Fruit fly (Drosophila melanogaster) S2 (cell line): ENCODE results near the gene CG4025.

Experiments
- CG8478 ChIP-seq: fragments of >200 bp; optimal IDR thresholded peaks from 2 replicates; lab custom pipeline; 2018
- CTCF ChIP-seq, 2 experiments: fragments of >200 bp; optimal IDR thresholded peaks; 2 replicates each; lab custom pipeline; 2018

DNA sequence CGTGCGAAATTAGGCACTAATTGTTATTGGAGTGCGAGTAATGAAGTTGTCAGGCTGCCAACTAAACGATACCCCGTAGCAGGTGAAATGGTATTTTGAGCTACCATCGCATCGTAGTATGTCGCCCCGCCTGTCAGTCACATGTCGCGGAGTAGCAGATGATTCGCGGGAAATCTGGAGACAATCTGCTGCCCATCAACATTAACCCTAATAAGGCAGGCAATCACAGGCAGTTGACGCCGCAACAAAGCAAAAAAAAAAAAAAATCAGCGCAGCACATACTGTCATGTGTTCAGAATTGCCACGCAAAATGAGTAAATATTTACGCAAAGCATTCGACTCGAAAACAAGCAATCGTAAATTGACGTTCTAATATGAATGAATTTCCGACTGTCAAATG, 27.1 kb downstream of the CG4025 start:
- TF ChIP-seq CG8478 (lab: Kevin White, UChicago) (no peak), CTCF (optimal IDR thresholded peaks at IDR 0.05; lab: Kevin White, UChicago) (no peak)
